Worm (Caenorhabditis elegans) whole organism, L4 larva: Measurements from ENCODE around the gene ugt-17.

ENCODE experiments used
- F26F4.8 ChIP-seq: fragments of 200-800 bp; sonication (Bioruptor generic); conservative IDR thresholded peaks from 2 replicates; pipeline ENCODE4 v1.3.6; 2022; ENCODE audit warnings: missing genetic modification characterization, missing compliant biosample characterization
- Y105C5A.15 ChIP-seq: fragments of 200-800 bp; sonication (Bioruptor generic); IDR thresholded peaks from 2 replicates; pipeline ENCODE4 v1.3.6; 2022; ENCODE audit warnings: missing genetic modification characterization, missing compliant biosample characterization
- Y48G9A.11 ChIP-seq: fragments of 200-800 bp; sonication (Bioruptor generic); IDR thresholded peaks from 2 replicates; pipeline ENCODE4 v1.3.6; 2022; ENCODE audit warnings: missing genetic modification reagents, missing genetic modification characterization, missing compliant biosample characterization
- Y75B8A.6 ChIP-seq: fragments of 200-800 bp; sonication (Bioruptor generic); IDR thresholded peaks from 2 replicates; pipeline ENCODE4 v1.3.6; 2022; ENCODE audit warnings: missing genetic modification reagents, missing genetic modification characterization, missing compliant biosample characterization
- aly-2 ChIP-seq: sonication (generic microtip); optimal IDR thresholded peaks from 2 replicates; lab custom pipeline; 2018; ENCODE audit warnings: missing biosample characterization, missing genetic modification characterization
- ceh-20 ChIP-seq: fragments of 200-800 bp; sonication (Bioruptor generic); IDR thresholded peaks from 2 replicates; pipeline ENCODE4 v1.3.6; 2022; ENCODE audit warnings: missing genetic modification reagents, missing genetic modification characterization, missing compliant biosample characterization
- ceh-44 ChIP-seq: fragments of 200-800 bp; sonication (Bioruptor generic); IDR thresholded peaks from 2 replicates; pipeline ENCODE4 v1.3.6; 2022; ENCODE audit warnings: missing genetic modification reagents, missing genetic modification characterization, missing compliant biosample characterization
- ctbp-1 ChIP-seq: fragments of 200-800 bp; sonication (Bioruptor generic); IDR thresholded peaks from 2 replicates; pipeline ENCODE4 v1.3.6; 2022; ENCODE audit warnings: missing genetic modification reagents, missing genetic modification characterization, missing compliant biosample characterization
- daf-16 ChIP-seq, 3 experiments: sonication (generic microtip); optimal IDR thresholded peaks; 2 replicates each; lab custom pipeline; 2016 to 2017; ENCODE audit warnings: missing genetic modification characterization in 3 of 3, missing genetic modification reagents in 3 of 3, mild to moderate bottlenecking in 2 of 3, missing compliant biosample characterization in 2 of 3, missing biosample characterization in 1 of 3, moderate library complexity in 1 of 3
- dmd-6 ChIP-seq: fragments of 200-800 bp; sonication (Bioruptor generic); IDR thresholded peaks from 2 replicates; pipeline ENCODE4 v1.3.6; 2022; ENCODE audit warnings: missing genetic modification reagents, missing genetic modification characterization, missing compliant biosample characterization
- dmd-8 ChIP-seq: fragments of 200-800 bp; sonication (Bioruptor generic); IDR thresholded peaks from 2 replicates; pipeline ENCODE4 v1.3.6; 2022; ENCODE audit warnings: missing genetic modification characterization, missing compliant biosample characterization
- dmd-9 ChIP-seq: fragments of 200-800 bp; sonication (Bioruptor generic); IDR thresholded peaks from 2 replicates; pipeline ENCODE4 v1.3.6; 2022; ENCODE audit warnings: missing genetic modification reagents, missing genetic modification characterization, missing compliant biosample characterization
- dpl-1 ChIP-seq: fragments of 150-350 bp; optimal IDR thresholded peaks from 2 replicates; lab custom pipeline; 2014; ENCODE audit warnings: missing biosample characterization, missing genetic modification reagents, missing genetic modification characterization
- dve-1 ChIP-seq: sonication (generic microtip); optimal IDR thresholded peaks from 2 replicates; lab custom pipeline; 2017; ENCODE audit warnings: antibody characterized with exemption, mild to moderate bottlenecking, missing genetic modification characterization, missing compliant biosample characterization; ENCODE audit not compliant: insufficient read depth
- fkh-10 ChIP-seq: fragments of 150-350 bp; optimal IDR thresholded peaks from 2 replicates; lab custom pipeline; 2014; ENCODE audit warnings: missing biosample characterization, missing genetic modification reagents, missing genetic modification characterization
- gei-8 ChIP-seq: fragments of 200-800 bp; sonication (Bioruptor generic); optimal IDR thresholded peaks from 2 replicates; lab custom pipeline; 2018; ENCODE audit warnings: mild to moderate bottlenecking, missing genetic modification characterization, missing compliant biosample characterization
- hif-1 ChIP-seq, 2 experiments: sonication (generic microtip); optimal IDR thresholded peaks; 2 replicates each; lab custom pipeline; 2016 to 2017; ENCODE audit warnings: missing compliant biosample characterization in 2 of 2, missing genetic modification characterization in 2 of 2, missing genetic modification reagents in 2 of 2, missing genotype in 2 of 2, mild to moderate bottlenecking in 1 of 2
- hlh-11 ChIP-seq: fragments of 200-800 bp; sonication (Bioruptor generic); optimal IDR thresholded peaks from 2 replicates; lab custom pipeline; 2018; ENCODE audit warnings: mild to moderate bottlenecking, missing genetic modification characterization, missing compliant biosample characterization
- jun-1 ChIP-seq: fragments of 150-350 bp; optimal IDR thresholded peaks from 2 replicates; lab custom pipeline; 2014; ENCODE audit warnings: missing biosample characterization, missing genetic modification reagents, missing genetic modification characterization
- lin-13 ChIP-seq: fragments of 150-350 bp; optimal IDR thresholded peaks from 2 replicates; lab custom pipeline; 2014; ENCODE audit warnings: missing biosample characterization, missing genetic modification reagents, missing genetic modification characterization
- lin-15B ChIP-seq: fragments of 150-350 bp; sonication (generic microtip); optimal IDR thresholded peaks from 3 replicates; lab custom pipeline; 2014; ENCODE audit warnings: missing biosample characterization, missing genetic modification characterization
- lin-29 ChIP-seq: fragments of 200-800 bp; sonication (Bioruptor generic); IDR thresholded peaks from 2 replicates; pipeline ENCODE4 v1.3.6; 2022; ENCODE audit warnings: missing genetic modification reagents, missing genetic modification characterization, missing compliant biosample characterization
- madf-9 ChIP-seq: fragments of 200-800 bp; sonication (Bioruptor generic); conservative IDR thresholded peaks from 2 replicates; pipeline ENCODE4 v1.3.6; 2022; ENCODE audit warnings: missing genetic modification reagents, missing genetic modification characterization, missing compliant biosample characterization
- mxl-2 ChIP-seq: fragments of 200-800 bp; sonication (Bioruptor generic); conservative IDR thresholded peaks from 2 replicates; pipeline ENCODE4 v1.3.6; 2022; ENCODE audit warnings: missing genetic modification reagents, missing genetic modification characterization, missing compliant biosample characterization
- mxl-3 ChIP-seq: fragments of 200-800 bp; sonication (Bioruptor generic); optimal IDR thresholded peaks from 2 replicates; lab custom pipeline; 2018; ENCODE audit warnings: mild to moderate bottlenecking, missing genetic modification characterization, missing compliant biosample characterization
- nhr-11 ChIP-seq: fragments of 150-350 bp; optimal IDR thresholded peaks from 2 replicates; lab custom pipeline; 2014; ENCODE audit warnings: missing biosample characterization, missing genetic modification characterization
- nhr-237 ChIP-seq: sonication (generic microtip); optimal IDR thresholded peaks from 2 replicates; lab custom pipeline; 2017; ENCODE audit warnings: missing biosample characterization, missing genetic modification characterization
- nhr-28 ChIP-seq: fragments of 150-350 bp; optimal IDR thresholded peaks from 2 replicates; lab custom pipeline; 2014; ENCODE audit warnings: missing biosample characterization, missing genetic modification characterization
- nhr-42 ChIP-seq: fragments of 200-800 bp; sonication (Bioruptor generic); IDR thresholded peaks from 2 replicates; pipeline ENCODE4 v1.3.6; 2022; ENCODE audit warnings: missing genetic modification characterization, missing compliant biosample characterization
- nhr-77 ChIP-seq: fragments of 150-350 bp; optimal IDR thresholded peaks from 2 replicates; lab custom pipeline; 2014; ENCODE audit warnings: missing biosample characterization, missing genetic modification characterization
- pqm-1 ChIP-seq: sonication (generic microtip); optimal IDR thresholded peaks from 2 replicates; lab custom pipeline; 2017; ENCODE audit warnings: missing biosample characterization, missing genetic modification characterization
- saeg-2 ChIP-seq: fragments of 200-800 bp; sonication (Bioruptor generic); IDR thresholded peaks from 2 replicates; pipeline ENCODE4 v1.3.6; 2022; ENCODE audit warnings: missing genetic modification reagents, missing genetic modification characterization, missing compliant biosample characterization
- set-16 ChIP-seq: fragments of 200-800 bp; sonication (Bioruptor generic); IDR thresholded peaks from 2 replicates; pipeline ENCODE4 v1.3.6; 2022; ENCODE audit warnings: missing genetic modification reagents, missing genetic modification characterization, missing compliant biosample characterization
- snpc-1.2 ChIP-seq: fragments of 200-800 bp; sonication (Bioruptor generic); IDR thresholded peaks from 2 replicates; pipeline ENCODE4 v1.3.6; 2022; ENCODE audit warnings: missing genetic modification reagents, missing genetic modification characterization, missing compliant biosample characterization
- snpc-4 ChIP-seq: fragments of 150-350 bp; optimal IDR thresholded peaks from 2 replicates; lab custom pipeline; 2014; ENCODE audit warnings: missing biosample characterization, missing genetic modification characterization
- spr-1 ChIP-seq: sonication (generic microtip); optimal IDR thresholded peaks from 2 replicates; lab custom pipeline; 2016; ENCODE audit warnings: mild to moderate bottlenecking, missing genetic modification characterization, missing compliant biosample characterization
- tag-97 ChIP-seq: fragments of 200-800 bp; sonication (Bioruptor generic); IDR thresholded peaks from 2 replicates; pipeline ENCODE4 v1.3.6; 2022; ENCODE audit warnings: missing genetic modification characterization, missing compliant biosample characterization
- tra-1 ChIP-seq: fragments of 200-800 bp; sonication (Bioruptor generic); IDR thresholded peaks from 2 replicates; pipeline ENCODE4 v1.3.6; 2022; ENCODE audit warnings: missing genetic modification reagents, missing genetic modification characterization, missing compliant biosample characterization
- unc-62 ChIP-seq, 3 experiments: fragments of 150-350 bp in 1 of 3; sonication (generic microtip); optimal IDR thresholded peaks in 2 of 3; peaks in 1 of 3; 1 replicate in 1 of 3; 2 replicates in 2 of 3; lab custom pipeline; 2014 to 2017; ENCODE audit warnings: missing biosample characterization in 3 of 3, missing genetic modification characterization in 3 of 3, missing genetic modification reagents in 3 of 3, missing genotype in 1 of 3
- zip-11 ChIP-seq: fragments of 200-800 bp; sonication (Bioruptor generic); IDR thresholded peaks from 2 replicates; pipeline ENCODE4 v1.3.6; 2022; ENCODE audit warnings: missing genetic modification characterization, missing compliant biosample characterization
- ztf-11 ChIP-seq: fragments of 150-350 bp; optimal IDR thresholded peaks from 2 replicates; lab custom pipeline; 2014; ENCODE audit warnings: missing biosample characterization, missing genetic modification characterization

The ugt-17 gene

DNA sequence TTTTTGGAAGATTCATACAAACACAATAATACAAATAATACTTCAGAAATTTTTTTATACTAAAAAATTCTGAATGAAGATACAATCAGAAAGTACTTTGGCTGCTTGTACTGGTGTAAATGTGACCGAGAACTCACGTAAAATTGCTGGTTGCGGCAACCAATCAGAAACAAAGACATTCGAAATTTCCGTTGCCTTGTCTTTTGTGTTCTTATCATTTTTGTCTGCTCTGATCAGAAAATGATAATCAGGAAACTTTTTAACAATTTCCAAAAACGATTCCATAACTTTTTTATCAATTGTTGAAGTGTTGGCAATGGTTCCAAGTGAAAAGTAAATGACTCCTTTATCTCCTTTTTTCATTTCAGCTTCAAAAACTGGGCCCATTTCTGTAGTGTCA lies 7.8 kb downstream of the ugt-17 start:
- peak; percentile 86 for TF ChIP-seq pqm-1 (tag; lab: Kevin White, UChicago)
- peak; percentile 80 for TF ChIP-seq nhr-28 (tag; lab: Kevin White, UChicago)
- TF ChIP-seq dve-1 (tag; lab: Kevin White, UChicago): peak; percentile 52
- peak; percentile 50 for TF ChIP-seq nhr-77 (tag; lab: Kevin White, UChicago)
- no peak for TF ChIP-seq madf-9
- TF ChIP-seq tra-1 (GFP tag; lab: Robert Waterston, UW): no peak
- TF ChIP-seq tag-97 (GFP tag; lab: Robert Waterston, UW): no peak
- TF ChIP-seq daf-16 (GFP tag; optimal IDR thresholded peaks at IDR 0.05; lab: Kevin White, UChicago): no peak
- peak; percentile 40 for TF ChIP-seq daf-16 (tag; optimal IDR thresholded peaks at IDR 0.05; lab: Kevin White, UChicago)
- no peak for TF ChIP-seq Y75B8A.6
- TF ChIP-seq gei-8 (GFP tag; lab: Kevin White, UChicago): no peak
- peak; percentile 13 for TF ChIP-seq hlh-11
- peak; percentile 66 for TF ChIP-seq dmd-6 (GFP tag; lab: Robert Waterston, UW)
- TF ChIP-seq dmd-9 (GFP tag; lab: Robert Waterston, UW): no peak

DNA sequence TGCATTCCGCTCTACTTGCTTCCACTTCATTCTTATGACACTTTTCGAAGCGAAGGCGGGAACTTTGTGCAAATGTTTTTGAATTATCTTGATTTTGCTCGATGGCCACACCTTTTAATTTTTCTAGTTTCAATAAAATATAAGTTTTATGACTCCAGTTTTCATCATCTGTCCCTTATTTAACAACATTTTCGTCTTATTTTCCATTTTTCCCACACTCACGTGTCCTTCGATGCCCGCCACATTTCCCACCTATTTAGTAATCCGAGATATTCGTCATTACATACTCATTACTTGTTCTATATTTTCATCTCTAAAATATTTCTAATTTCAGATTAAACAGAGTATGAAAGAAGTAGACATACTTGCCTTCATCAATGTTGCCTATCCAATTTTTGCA lies 10.4 kb downstream of the ugt-17 start, which contains the start of gene srd-49:
TSS of gene srd-49 (plus strand) at position 301 of the 400 bp plus-strand sequence.
- TF ChIP-seq Y105C5A.15: no peak
- no peak for TF ChIP-seq spr-1 (tag; lab: Kevin White, UChicago)
- TF ChIP-seq dmd-8 (GFP tag; lab: Robert Waterston, UW): no peak
- TF ChIP-seq daf-16 (GFP tag; optimal IDR thresholded peaks at IDR 0.05; lab: Kevin White, UChicago): no peak
- no peak for TF ChIP-seq daf-16 (tag; optimal IDR thresholded peaks at IDR 0.05; lab: Kevin White, UChicago)
- TF ChIP-seq dpl-1 (GFP tag; lab: Kevin White, UChicago): no peak
- no peak for TF ChIP-seq ctbp-1 (GFP tag; lab: Robert Waterston, UW)
- no peak for TF ChIP-seq zip-11 (GFP tag; lab: Robert Waterston, UW)
- TF ChIP-seq F26F4.8 (GFP tag; lab: Robert Waterston, UW): no peak

DNA sequence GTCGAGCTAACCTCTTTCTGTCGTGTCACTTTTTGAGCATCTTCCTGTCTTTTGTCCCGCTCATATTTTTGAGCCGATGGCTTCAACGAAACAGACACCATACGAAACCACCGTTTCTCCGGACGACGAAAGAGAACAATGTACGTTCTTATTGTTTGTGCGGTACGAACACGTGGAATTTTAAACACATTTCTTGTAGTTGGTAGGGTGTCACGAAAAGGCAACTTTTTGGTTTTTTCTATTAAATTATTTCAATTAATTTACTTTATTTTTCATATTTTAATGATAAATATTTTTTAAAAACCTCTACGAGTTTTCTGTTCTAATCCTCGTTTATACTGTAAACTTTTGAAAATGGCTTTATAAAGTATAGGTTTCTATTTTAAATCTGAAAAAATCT lies 13.6 kb downstream of the ugt-17 start, which contains the start of gene R04B5.11:
TSS of gene R04B5.11 (minus strand) at position 101 of the 400 bp plus-strand sequence.
- TF ChIP-seq nhr-237 (tag; lab: Kevin White, UChicago): no peak
- no peak for TF ChIP-seq dmd-9 (GFP tag; lab: Robert Waterston, UW)
- TF ChIP-seq saeg-2 (GFP tag; lab: Robert Waterston, UW): no peak
- TF ChIP-seq nhr-28 (tag; lab: Kevin White, UChicago): no peak
- no peak for TF ChIP-seq snpc-1.2
- TF ChIP-seq unc-62 (GFP tag; optimal IDR thresholded peaks at IDR 0.05 in 1 of 2; lab: Kevin White, UChicago): no peak
- TF ChIP-seq unc-62 (tag; optimal IDR thresholded peaks at IDR 0.05; lab: Kevin White, UChicago): no peak
- no peak for TF ChIP-seq nhr-11 (tag; lab: Kevin White, UChicago)
- TF ChIP-seq jun-1 (tag; lab: Kevin White, UChicago): no peak

DNA sequence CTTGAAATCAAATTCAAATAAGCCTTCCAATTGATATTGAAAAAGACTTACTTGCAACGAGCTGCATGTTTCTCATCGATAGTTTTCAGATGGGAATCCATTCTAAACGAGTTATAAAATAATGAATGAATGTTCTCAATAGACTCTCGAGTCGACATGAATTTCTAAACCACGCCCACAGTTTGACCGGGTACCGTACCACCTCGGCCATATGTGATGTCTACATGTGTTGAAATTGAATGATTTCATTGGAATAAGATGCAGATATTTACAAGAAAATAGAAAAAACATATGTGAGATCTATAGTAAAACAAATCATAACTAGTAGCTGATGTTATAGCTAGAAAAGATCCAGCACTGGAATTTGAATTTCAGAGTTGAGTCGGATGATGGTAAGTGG lies 14.3 kb downstream of the ugt-17 start, which contains the start of gene R04B5.7:
TSS of gene R04B5.7 (minus strand) at position 101 of the 400 bp plus-strand sequence.
- TF ChIP-seq set-16 (GFP tag; lab: Robert Waterston, UW) (no peak), unc-62 (GFP tag; optimal IDR thresholded peaks at IDR 0.05 in 1 of 2; lab: Kevin White, UChicago) (peak in 1 of 2 experiments; percentile 19), unc-62 (tag; optimal IDR thresholded peaks at IDR 0.05; lab: Kevin White, UChicago) (no peak)

DNA sequence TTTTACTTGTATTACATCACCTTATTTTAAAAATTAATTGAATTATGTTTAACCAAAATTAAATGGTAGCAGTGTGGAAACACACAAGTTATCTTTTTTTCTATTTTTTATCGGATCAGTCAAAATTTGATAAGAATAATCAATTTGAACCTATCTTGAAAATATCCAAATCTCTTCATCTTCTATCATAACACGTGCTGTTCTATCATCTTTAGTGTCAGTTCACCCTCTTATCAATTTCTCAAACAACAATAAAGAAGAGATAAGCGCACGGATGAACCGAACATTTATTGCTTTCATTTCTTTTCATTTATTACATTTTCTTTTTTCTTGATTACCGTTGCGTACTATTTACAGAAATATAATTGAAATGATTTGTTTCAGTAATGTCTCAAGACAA lies 17.7 kb downstream of the ugt-17 start, which contains the start of gene R04B5.5:
TSS of gene R04B5.5 (plus strand) at position 378 of the 400 bp plus-strand sequence.
- no peak for TF ChIP-seq snpc-4 (tag; lab: Kevin White, UChicago)
- TF ChIP-seq hif-1 (tag; optimal IDR thresholded peaks at IDR 0.05; lab: Kevin White, UChicago): no peak
- TF ChIP-seq dmd-8 (GFP tag; lab: Robert Waterston, UW): no peak
- TF ChIP-seq unc-62 (GFP tag; optimal IDR thresholded peaks at IDR 0.05 in 1 of 2; lab: Kevin White, UChicago): no peak
- TF ChIP-seq unc-62 (tag; optimal IDR thresholded peaks at IDR 0.05; lab: Kevin White, UChicago): no peak
- no peak for TF ChIP-seq ztf-11 (tag; lab: Kevin White, UChicago)
- peak; percentile 79 for TF ChIP-seq mxl-3 (GFP tag; lab: Kevin White, UChicago)
- no peak for TF ChIP-seq jun-1 (tag; lab: Kevin White, UChicago)
- TF ChIP-seq lin-13 (GFP tag; lab: Kevin White, UChicago): no peak
- no peak for TF ChIP-seq dmd-9 (GFP tag; lab: Robert Waterston, UW)
- TF ChIP-seq Y75B8A.6: no peak
- TF ChIP-seq fkh-10 (GFP tag; lab: Kevin White, UChicago): no peak
- TF ChIP-seq lin-15B (tag; lab: Kevin White, UChicago): no peak
- no peak for TF ChIP-seq Y48G9A.11 (GFP tag; lab: Robert Waterston, UW)
- TF ChIP-seq dve-1 (tag; lab: Kevin White, UChicago): peak; percentile 98
- no peak for TF ChIP-seq nhr-237 (tag; lab: Kevin White, UChicago)
- no peak for TF ChIP-seq ceh-44
- no peak for TF ChIP-seq nhr-42 (GFP tag; lab: Robert Waterston, UW)
- TF ChIP-seq pqm-1 (tag; lab: Kevin White, UChicago): peak; percentile 37
- no peak for TF ChIP-seq mxl-2 (GFP tag; lab: Robert Waterston, UW)
- TF ChIP-seq aly-2 (tag; lab: Kevin White, UChicago): no peak
- no peak for TF ChIP-seq ceh-20 (GFP tag; lab: Robert Waterston, UW)
- no peak for TF ChIP-seq lin-29
